Fruit fly (Drosophila melanogaster) ovary, adult (tissue): Measurements from ENCODE around the gene CG42271.

Experiments
- CG17801 ChIP-seq: fragments of 200-800 bp; optimal IDR thresholded peaks from 2 replicates; lab custom pipeline; 2019; ENCODE audit warnings: missing biosample characterization, mild to moderate bottlenecking, missing genetic modification characterization, moderate library complexity; ENCODE audit not compliant: partially characterized antibody

Gene CG42271

dm6 chrX:14233843-14234337 lies at the start of gene CG42271:
CG42271 (minus strand) TSS chrX:14234066.
- peak; percentile 59 for TF ChIP-seq CG17801 (GFP tag; lab: Kevin White, UChicago)

dm6 chrX:14277435-14277834 lies 43.6 kb upstream of the CG42271 start, which contains the start of gene Muc12Ea:
Muc12Ea (plus strand) TSS chrX:14277735.
- TF ChIP-seq CG17801 (GFP tag; lab: Kevin White, UChicago) = no peak

- no peak for TF ChIP-seq CG17801 (GFP tag; lab: Kevin White, UChicago)
Measured at dm6 chrX:14266075-14266474, 32.2 kb upstream of the CG42271 start, which contains the start of the genes CG13404 and na. CG13404 (minus strand) TSS chrX:14266250. na (plus strand) TSS chrX:14266367.

dm6 chrX:14265149-14265548 lies 31.3 kb upstream of the CG42271 start:
- TF ChIP-seq CG17801 (GFP tag; lab: Kevin White, UChicago) = no peak

- no peak for TF ChIP-seq CG17801 (GFP tag; lab: Kevin White, UChicago)
Measured at dm6 chrX:14260863-14261262, 27.0 kb upstream of the CG42271 start, which contains the start of the genes CG46317 and Tat. CG46317 (plus strand) TSS chrX:14261223. Tat (plus strand) TSS chrX:14261223.

- no peak for TF ChIP-seq CG17801 (GFP tag; lab: Kevin White, UChicago)
Measured at dm6 chrX:14247035-14247786, 13.3 kb upstream of the CG42271 start, which contains the start of gene mud. mud (plus strand) TSS chrX:14247732.

- no peak for TF ChIP-seq CG17801 (GFP tag; lab: Kevin White, UChicago)
Measured at dm6 chrX:14242941-14243736, 9.3 kb upstream of the CG42271 start, which contains the start of gene CG32599. CG32599 (plus strand) TSS chrX:14243686.

- TF ChIP-seq CG17801 (GFP tag; lab: Kevin White, UChicago) = no peak
Measured at dm6 chrX:14242479-14242878, 8.6 kb upstream of the CG42271 start, which contains the start of gene mRNA-cap. mRNA-cap (minus strand) TSS chrX:14242822.

dm6 chrX:14237873-14238394 lies 4.1 kb upstream of the CG42271 start, which contains the start of the genes Fbxl4 and Dus2:
Fbxl4 (minus strand) TSS chrX:14237923.
Dus2 (plus strand) TSS chrX:14237988.
- peak; percentile 92 for TF ChIP-seq CG17801 (GFP tag; lab: Kevin White, UChicago)

- no peak for TF ChIP-seq CG17801 (GFP tag; lab: Kevin White, UChicago)
Measured at dm6 chrX:14234468-14234867, 602 bp upstream of the CG42271 start.

dm6 chrX:14227043-14227442 lies 6.8 kb downstream of the CG42271 start:
- no peak for TF ChIP-seq CG17801 (GFP tag; lab: Kevin White, UChicago)

- no peak for TF ChIP-seq CG17801 (GFP tag; lab: Kevin White, UChicago)
Measured at dm6 chrX:14226093-14226492, 7.8 kb downstream of the CG42271 start, which contains the start of gene mRpL38. mRpL38 (plus strand) TSS chrX:14226289.

- no peak for TF ChIP-seq CG17801 (GFP tag; lab: Kevin White, UChicago)
Measured at dm6 chrX:14225665-14226064, 8.2 kb downstream of the CG42271 start, which contains the start of gene CG11674. CG11674 (minus strand) TSS chrX:14225879.

- no peak for TF ChIP-seq CG17801 (GFP tag; lab: Kevin White, UChicago)
Measured at dm6 chrX:14221995-14222394, 11.9 kb downstream of the CG42271 start.
